Worm (Caenorhabditis elegans) whole organism, L1 larva: ENCODE results near the gene nrde-4.

Source experiments
- ceh-82 ChIP-seq, 3 experiments: fragments of 150-350 bp in 1 of 3; sonication (generic microtip) in 2 of 3; optimal IDR thresholded peaks; 2 replicates each; lab custom pipeline; 2014 to 2017; ENCODE audit warnings: missing biosample characterization in 3 of 3, missing genetic modification characterization in 3 of 3
- lin-39 ChIP-seq: fragments of 150-350 bp; optimal IDR thresholded peaks from 2 replicates; lab custom pipeline; 2014; ENCODE audit warnings: missing biosample characterization, missing genetic modification reagents, missing genetic modification characterization

ce11 chrIV:7633020-7633419 is 21.0 kb downstream of the nrde-4 start, which contains the start of gene plp-1:
- TF ChIP-seq ceh-82 (tag; optimal IDR thresholded peaks at IDR 0.05; lab: Kevin White, UChicago) (no peak), lin-39 (tag; lab: Kevin White, UChicago) (no peak)
